Fruit fly (Drosophila melanogaster): Measurements from ENCODE around the gene Sfp24Bb.

Sfp24Bb gene

DNA sequence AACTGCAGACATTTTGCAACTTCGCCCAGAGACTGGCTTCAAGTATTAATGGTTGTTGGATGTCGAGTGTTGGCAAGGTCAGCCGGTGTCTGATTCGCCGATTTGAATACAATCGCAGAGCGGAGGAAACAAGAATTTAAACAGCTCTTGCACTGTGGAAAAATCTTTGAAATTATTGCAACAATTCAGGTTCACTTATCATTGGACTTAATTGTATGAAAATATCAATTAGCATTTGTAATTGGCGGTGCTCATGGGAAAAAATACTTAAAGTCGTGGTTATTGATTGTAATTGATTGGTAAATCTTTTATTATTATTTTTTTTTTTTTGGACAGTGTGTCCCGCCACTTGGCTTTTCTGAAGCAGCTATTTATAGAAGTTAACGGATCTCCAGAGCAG lies 40.1 kb downstream of the Sfp24Bb start (continued):
- TF ChIP-seq CG18262 (tag; optimal IDR thresholded peaks at IDR 0.05), result no peak
- TF ChIP-seq sd (tag; optimal IDR thresholded peaks at IDR 0.05), result no peak
- no peak for TF ChIP-seq CG12744 (GFP tag; optimal IDR thresholded peaks at IDR 0.05)
- TF ChIP-seq Bdp1 (GFP tag; optimal IDR thresholded peaks at IDR 0.05), result no peak
- TF ChIP-seq salm (tag; optimal IDR thresholded peaks at IDR 0.05), result no peak
- no peak for TF ChIP-seq CG32767 (GFP tag; IDR thresholded peaks at IDR 0.05)
- no peak for TF ChIP-seq bbx (GFP tag; IDR thresholded peaks at IDR 0.05; ENCODE audit: partially characterized antibody)
- no peak; the same call in 1 of the 2 replicates for TF ChIP-seq vvl (GFP tag; IDR thresholded peaks at IDR 0.05)
- peak; percentile 43; the same call in 1 of the 2 replicates for TF ChIP-seq CG7372 (GFP tag; IDR thresholded peaks at IDR 0.05)
- TF ChIP-seq CG18599 (GFP tag; optimal IDR thresholded peaks at IDR 0.05), result peak; percentile 28
- TF ChIP-seq CG6791 (GFP tag; IDR thresholded peaks at IDR 0.05; ENCODE audit: partially characterized antibody), result no peak
- TF ChIP-seq Abd-B (GFP tag; optimal IDR thresholded peaks at IDR 0.05), result no peak
- no peak for TF ChIP-seq CG17912 (GFP tag; optimal IDR thresholded peaks at IDR 0.05)
- TF ChIP-seq kni (GFP tag; optimal IDR thresholded peaks at IDR 0.05), result no peak
- TF ChIP-seq Hr51 (GFP tag; optimal IDR thresholded peaks at IDR 0.05), result peak in 1 of 2 experiments; percentile 11
- TF ChIP-seq CG15479 (GFP tag; optimal IDR thresholded peaks at IDR 0.05), result no peak
- TF ChIP-seq ci (GFP tag; IDR thresholded peaks at IDR 0.05), result no peak
- TF ChIP-seq stwl (tag; optimal IDR thresholded peaks at IDR 0.05), result no peak
- TF ChIP-seq lbe (GFP tag; optimal IDR thresholded peaks at IDR 0.05), result peak; percentile 45
- peak; percentile 37 for TF ChIP-seq Bteb2 (GFP tag; optimal IDR thresholded peaks at IDR 0.05)
- no peak for TF ChIP-seq emc (GFP tag; optimal IDR thresholded peaks at IDR 0.05)
- TF ChIP-seq Nf-YC (tag; optimal IDR thresholded peaks at IDR 0.05), result no peak
- TF ChIP-seq CG4424 (GFP tag; optimal IDR thresholded peaks at IDR 0.05), result peak; percentile 26
- no peak for TF ChIP-seq HmgD (GFP tag; optimal IDR thresholded peaks at IDR 0.05)
- peak; percentile 85 for TF ChIP-seq Med (GFP tag)
- no peak for TF ChIP-seq CG1832 (GFP tag; optimal IDR thresholded peaks at IDR 0.05)
- 0 out of 4 replicates have a peak, but pooled peaks have one; percentile 42 for TF ChIP-seq chinmo (GFP tag; IDR thresholded peaks at IDR 0.05; ENCODE audit: partially characterized antibody)
- TF ChIP-seq CG7839 (tag; optimal IDR thresholded peaks at IDR 0.05), result peak; percentile 56
- peak; percentile 49 for TF ChIP-seq CG31224 (GFP tag; IDR thresholded peaks at IDR 0.05)
- TF ChIP-seq Fer3 (tag; optimal IDR thresholded peaks at IDR 0.05), result peak; percentile 43
- TF ChIP-seq CG15073 (GFP tag; optimal IDR thresholded peaks at IDR 0.05), result no peak
- peak; percentile 34 for TF ChIP-seq PHDP (tag; optimal IDR thresholded peaks at IDR 0.05)
- peak; percentile 41 for TF ChIP-seq CG3281 (GFP tag; optimal IDR thresholded peaks at IDR 0.05)
- TF ChIP-seq sug (tag; optimal IDR thresholded peaks at IDR 0.05), result no peak
- no peak for TF ChIP-seq ato (GFP tag; IDR thresholded peaks at IDR 0.05; ENCODE audit: partially characterized antibody)
- no peak for TF ChIP-seq shn (GFP tag; optimal IDR thresholded peaks at IDR 0.05)
- peak; percentile 12 to 17 for TF ChIP-seq Pdp1 (GFP tag; optimal IDR thresholded peaks at IDR 0.05)
- TF ChIP-seq Spps (tag; optimal IDR thresholded peaks at IDR 0.05), result no peak
- no peak for TF ChIP-seq Poxn (GFP tag; IDR thresholded peaks at IDR 0.05)
- TF ChIP-seq CG13123 (GFP tag; optimal IDR thresholded peaks at IDR 0.05), result no peak
- TF ChIP-seq zf30C (GFP tag; optimal IDR thresholded peaks at IDR 0.05), result no peak

DNA sequence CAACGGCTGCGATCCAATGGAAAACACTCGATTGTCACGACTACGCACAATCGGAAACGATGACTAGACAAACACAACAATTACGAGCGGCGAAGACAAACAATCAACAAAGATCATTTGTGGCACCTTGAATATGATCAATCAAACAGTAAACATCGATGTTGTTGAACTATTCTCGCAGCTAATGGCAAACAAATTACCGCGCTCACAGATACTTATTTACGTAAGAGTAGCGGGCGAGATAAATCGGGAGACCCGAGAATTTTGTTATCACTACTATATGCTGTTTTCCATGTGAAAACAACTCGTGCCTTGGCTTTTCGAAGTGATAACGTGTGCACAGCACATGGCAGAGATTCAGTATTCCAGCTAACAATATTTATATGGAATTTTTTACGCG lies 40.8 kb downstream of the Sfp24Bb start:
- no peak for TF ChIP-seq Max (GFP tag; optimal IDR thresholded peaks at IDR 0.05)
- no peak for TF ChIP-seq CG14860 (GFP tag; IDR thresholded peaks at IDR 0.05; ENCODE audit: partially characterized antibody)
- peak; percentile 66 for TF ChIP-seq CG15269 (tag; optimal IDR thresholded peaks at IDR 0.05)
- TF ChIP-seq Bdp1 (GFP tag; optimal IDR thresholded peaks at IDR 0.05), result peak; percentile 88
- peak; percentile 59 for TF ChIP-seq peb (GFP tag; IDR thresholded peaks at IDR 0.05)
- no peak for TF ChIP-seq Doc2 (GFP tag; IDR thresholded peaks at IDR 0.05)
- no peak for TF ChIP-seq CG42726 (GFP tag; IDR thresholded peaks at IDR 0.05; ENCODE audit: partially characterized antibody)
- peak; percentile 29 for TF ChIP-seq phol (tag; optimal IDR thresholded peaks at IDR 0.05)
- TF ChIP-seq CG33557 (GFP tag; optimal IDR thresholded peaks at IDR 0.05), result peak; percentile 95
- peak; percentile 93 for TF ChIP-seq CG10209 (GFP tag; optimal IDR thresholded peaks at IDR 0.05)
- TF ChIP-seq Eip74EF (GFP tag; optimal IDR thresholded peaks at IDR 0.05), result no peak
- peak; percentile 85 for TF ChIP-seq CG18599 (GFP tag; optimal IDR thresholded peaks at IDR 0.05)

Data from whole organism, embryonic.